Fruit fly (Drosophila melanogaster): Measurements from ENCODE around the gene Eig71Ef.

Eig71Ef gene

dm6 chr3L:15659341-15659740 lies 2.2 kb upstream of the Eig71Ef start, which contains the start of the genes Eig71Eh and Eig71Ei:
Gene Eig71Eh (minus strand): TSS chr3L:15659441.
Gene Eig71Ei (plus strand): TSS chr3L:15659707.
- no peak for TF ChIP-seq CG15710 (tag; optimal IDR thresholded peaks at IDR 0.05)
- TF ChIP-seq CG12605 (GFP tag; IDR thresholded peaks at IDR 0.05): no peak
- TF ChIP-seq CG32121 (GFP tag; IDR thresholded peaks at IDR 0.05): no peak
- no peak for TF ChIP-seq CG8159 (tag; optimal IDR thresholded peaks at IDR 0.05)
- TF ChIP-seq Snoo (tag; optimal IDR thresholded peaks at IDR 0.05): no peak
- TF ChIP-seq CG4496 (GFP tag; IDR thresholded peaks at IDR 0.05): no peak

dm6 chr3L:15655910-15656309 lies 1.3 kb downstream of the Eig71Ef start, which contains the start of gene Eig71Ee:
Gene Eig71Ee (minus strand): TSS chr3L:15656010.
- TF ChIP-seq CG12605 (GFP tag; IDR thresholded peaks at IDR 0.05): no peak
- TF ChIP-seq CG13204 (GFP tag; optimal IDR thresholded peaks at IDR 0.05): no peak
- no peak for TF ChIP-seq CG4496 (GFP tag; IDR thresholded peaks at IDR 0.05)
- no peak for TF ChIP-seq CG15710 (tag; optimal IDR thresholded peaks at IDR 0.05)
- no peak for TF ChIP-seq CG32121 (GFP tag; IDR thresholded peaks at IDR 0.05)
- no peak for TF ChIP-seq CG9948 (tag; optimal IDR thresholded peaks at IDR 0.05)
- TF ChIP-seq fd96Ca (GFP tag; IDR thresholded peaks at IDR 0.05): no peak
- TF ChIP-seq CG10348 (GFP tag; IDR thresholded peaks at IDR 0.05): no peak
- no peak for TF ChIP-seq D1 (tag; optimal IDR thresholded peaks at IDR 0.05)
- no peak for TF ChIP-seq CG8159 (tag; optimal IDR thresholded peaks at IDR 0.05)
- TF ChIP-seq CG14655 (GFP tag; optimal IDR thresholded peaks at IDR 0.05): no peak
- TF ChIP-seq CG34367 (tag; optimal IDR thresholded peaks at IDR 0.05): no peak
- TF ChIP-seq CG17806 (tag; optimal IDR thresholded peaks at IDR 0.05): no peak
- TF ChIP-seq Snoo (tag; optimal IDR thresholded peaks at IDR 0.05): no peak
- no peak for TF ChIP-seq Pif1A (GFP tag; optimal IDR thresholded peaks at IDR 0.05)
- no peak for TF ChIP-seq CG8301 (tag; optimal IDR thresholded peaks at IDR 0.05)
- TF ChIP-seq gl (tag; optimal IDR thresholded peaks at IDR 0.05): no peak

dm6 chr3L:15652154-15652553 lies 5.0 kb downstream of the Eig71Ef start, which contains the start of the genes Eig71Ec and Eig71Ed:
Gene Eig71Ec (minus strand): TSS chr3L:15652254.
Gene Eig71Ed (plus strand): TSS chr3L:15652537.
- no peak for TF ChIP-seq CG34367 (tag; optimal IDR thresholded peaks at IDR 0.05)
- no peak for TF ChIP-seq CG32121 (GFP tag; IDR thresholded peaks at IDR 0.05)
- TF ChIP-seq CG14655 (GFP tag; optimal IDR thresholded peaks at IDR 0.05): no peak
- no peak for TF ChIP-seq gl (tag; optimal IDR thresholded peaks at IDR 0.05)
- no peak for TF ChIP-seq CG10348 (GFP tag; IDR thresholded peaks at IDR 0.05)
- TF ChIP-seq CG12605 (GFP tag; IDR thresholded peaks at IDR 0.05): no peak
- TF ChIP-seq CG8301 (tag; optimal IDR thresholded peaks at IDR 0.05): no peak
- no peak for TF ChIP-seq fd96Ca (GFP tag; IDR thresholded peaks at IDR 0.05)
- TF ChIP-seq CG13204 (GFP tag; optimal IDR thresholded peaks at IDR 0.05): no peak
- TF ChIP-seq Pif1B (GFP tag; optimal IDR thresholded peaks at IDR 0.05): no peak
- no peak for TF ChIP-seq D1 (tag; optimal IDR thresholded peaks at IDR 0.05)
- TF ChIP-seq CG17806 (tag; optimal IDR thresholded peaks at IDR 0.05): no peak

dm6 chr3L:15650552-15650951 lies 6.6 kb downstream of the Eig71Ef start, which contains the start of gene CG43084:
Gene CG43084 (plus strand): TSS chr3L:15650852.
- TF ChIP-seq fd96Ca (GFP tag; IDR thresholded peaks at IDR 0.05): no peak
- no peak for TF ChIP-seq CG4496 (GFP tag; IDR thresholded peaks at IDR 0.05)
- no peak for TF ChIP-seq gl (tag; optimal IDR thresholded peaks at IDR 0.05)
- no peak for TF ChIP-seq CG8301 (tag; optimal IDR thresholded peaks at IDR 0.05)
- TF ChIP-seq CG17806 (tag; optimal IDR thresholded peaks at IDR 0.05): no peak
- no peak for TF ChIP-seq rn (GFP tag; IDR thresholded peaks at IDR 0.05)
- TF ChIP-seq Snoo (tag; optimal IDR thresholded peaks at IDR 0.05): no peak
- no peak for TF ChIP-seq D1 (tag; optimal IDR thresholded peaks at IDR 0.05)
- no peak for TF ChIP-seq CG8159 (tag; optimal IDR thresholded peaks at IDR 0.05)
- no peak for TF ChIP-seq Pif1B (GFP tag; optimal IDR thresholded peaks at IDR 0.05)
- no peak for TF ChIP-seq CG10348 (GFP tag; IDR thresholded peaks at IDR 0.05)
- no peak for TF ChIP-seq Ets98B (GFP tag; IDR thresholded peaks at IDR 0.05)

dm6 chr3L:15649561-15649960 lies 7.6 kb downstream of the Eig71Ef start, which contains the start of the genes Eig71Ea and Eig71Eb:
Gene Eig71Ea (minus strand): TSS chr3L:15649661.
Gene Eig71Eb (plus strand): TSS chr3L:15649936.
- TF ChIP-seq CG9948 (tag; optimal IDR thresholded peaks at IDR 0.05): no peak
- TF ChIP-seq EcR (GFP tag; optimal IDR thresholded peaks at IDR 0.05): no peak
- no peak for TF ChIP-seq rn (GFP tag; IDR thresholded peaks at IDR 0.05)

dm6 chr3L:15647712-15648621 lies 9.2 kb downstream of the Eig71Ef start, which contains the start of the genes comm3 and CG43083:
Gene comm3 (minus strand): TSS chr3L:15647762.
Gene CG43083 (plus strand): TSS chr3L:15648571.
- no peak for TF ChIP-seq Snoo (tag; optimal IDR thresholded peaks at IDR 0.05)

- no peak for TF ChIP-seq CG12605 (GFP tag; IDR thresholded peaks at IDR 0.05)
- no peak for TF ChIP-seq CG13204 (GFP tag; optimal IDR thresholded peaks at IDR 0.05)
- no peak for TF ChIP-seq EcR (GFP tag; optimal IDR thresholded peaks at IDR 0.05)
- no peak for TF ChIP-seq D1 (tag; optimal IDR thresholded peaks at IDR 0.05)
- TF ChIP-seq CG17806 (tag; optimal IDR thresholded peaks at IDR 0.05): no peak
- TF ChIP-seq rn (GFP tag; IDR thresholded peaks at IDR 0.05): no peak
- TF ChIP-seq CG9948 (tag; optimal IDR thresholded peaks at IDR 0.05): no peak
- TF ChIP-seq CG4496 (GFP tag; IDR thresholded peaks at IDR 0.05): no peak
- TF ChIP-seq fd96Ca (GFP tag; IDR thresholded peaks at IDR 0.05): no peak
- no peak for TF ChIP-seq CG34367 (tag; optimal IDR thresholded peaks at IDR 0.05)
- TF ChIP-seq gl (tag; optimal IDR thresholded peaks at IDR 0.05): no peak
- no peak for TF ChIP-seq CG32121 (GFP tag; IDR thresholded peaks at IDR 0.05)
- no peak for TF ChIP-seq CG8159 (tag; optimal IDR thresholded peaks at IDR 0.05)
- TF ChIP-seq CG10348 (GFP tag; IDR thresholded peaks at IDR 0.05): no peak
Observed at dm6 chr3L:15646182-15646581, 11.0 kb downstream of the Eig71Ef start.
